Worm (Caenorhabditis elegans) whole organism, L4 larva: ENCODE results near the gene C02F5.13.

Experiments
- D1046.2 ChIP-seq: fragments of 200-800 bp; sonication (Bioruptor generic); IDR thresholded peaks from 2 replicates; pipeline ENCODE4 v1.3.6; 2022; ENCODE audit warnings: missing genetic modification characterization, missing compliant biosample characterization
- F10B5.3 ChIP-seq: sonication (generic microtip); optimal IDR thresholded peaks from 2 replicates; lab custom pipeline; 2016; ENCODE audit warnings: mild to moderate bottlenecking, missing genetic modification characterization, missing compliant biosample characterization
- F26F4.8 ChIP-seq: fragments of 200-800 bp; sonication (Bioruptor generic); conservative IDR thresholded peaks from 2 replicates; pipeline ENCODE4 v1.3.6; 2022; ENCODE audit warnings: missing genetic modification characterization, missing compliant biosample characterization
- T20F7.1 ChIP-seq: fragments of 200-800 bp; sonication (Bioruptor generic); optimal IDR thresholded peaks from 2 replicates; lab custom pipeline; 2018; ENCODE audit warnings: mild to moderate bottlenecking, missing genetic modification characterization, missing compliant biosample characterization
- Y105C5A.15 ChIP-seq: fragments of 200-800 bp; sonication (Bioruptor generic); IDR thresholded peaks from 2 replicates; pipeline ENCODE4 v1.3.6; 2022; ENCODE audit warnings: missing genetic modification characterization, missing compliant biosample characterization
- Y5F2A.4 ChIP-seq: fragments of 200-800 bp; sonication (Bioruptor generic); optimal IDR thresholded peaks from 2 replicates; lab custom pipeline; 2018; ENCODE audit warnings: mild to moderate bottlenecking, missing genetic modification characterization, missing compliant biosample characterization
- ZK546.5 ChIP-seq, 2 experiments: sonication (generic microtip); optimal IDR thresholded peaks; 2 replicates each; lab custom pipeline; 2017; ENCODE audit warnings: missing biosample characterization in 2 of 2, missing genetic modification characterization in 2 of 2
- aha-1 ChIP-seq: fragments of 150-350 bp; peaks from one replicate; lab custom pipeline; 2014; ENCODE audit warnings: missing biosample characterization, missing genetic modification characterization
- aly-2 ChIP-seq: sonication (generic microtip); optimal IDR thresholded peaks from 2 replicates; lab custom pipeline; 2018; ENCODE audit warnings: missing biosample characterization, missing genetic modification characterization
- attf-4 ChIP-seq: sonication (generic microtip); optimal IDR thresholded peaks from 3 replicates; lab custom pipeline; 2017; ENCODE audit warnings: missing biosample characterization, missing genetic modification characterization
- ceh-20 ChIP-seq: fragments of 200-800 bp; sonication (Bioruptor generic); IDR thresholded peaks from 2 replicates; pipeline ENCODE4 v1.3.6; 2022; ENCODE audit warnings: missing genetic modification reagents, missing genetic modification characterization, missing compliant biosample characterization
- ceh-32 ChIP-seq: sonication (generic microtip); optimal IDR thresholded peaks from 2 replicates; lab custom pipeline; 2016; ENCODE audit warnings: mild to moderate bottlenecking, missing genetic modification characterization, missing compliant biosample characterization; ENCODE audit not compliant: poor library complexity
- ces-1 ChIP-seq: fragments of 150-350 bp; sonication (generic microtip); optimal IDR thresholded peaks from 4 replicates; lab custom pipeline; 2014; ENCODE audit warnings: missing biosample characterization, missing genetic modification reagents, missing genetic modification characterization
- daf-12 ChIP-seq: fragments of 150-350 bp; optimal IDR thresholded peaks from 2 replicates; lab custom pipeline; 2014; ENCODE audit warnings: missing biosample characterization, missing genetic modification reagents, missing genetic modification characterization
- daf-16 ChIP-seq, 3 experiments: sonication (generic microtip); optimal IDR thresholded peaks; 2 replicates each; lab custom pipeline; 2016 to 2017; ENCODE audit warnings: missing genetic modification characterization in 3 of 3, missing genetic modification reagents in 3 of 3, mild to moderate bottlenecking in 2 of 3, missing compliant biosample characterization in 2 of 3, missing biosample characterization in 1 of 3, moderate library complexity in 1 of 3
- daf-19 ChIP-seq: fragments of 200-800 bp; sonication (Bioruptor generic); conservative IDR thresholded peaks from 2 replicates; pipeline ENCODE4 v1.3.6; 2022; ENCODE audit warnings: missing genetic modification characterization, missing compliant biosample characterization
- dmd-6 ChIP-seq: fragments of 200-800 bp; sonication (Bioruptor generic); IDR thresholded peaks from 2 replicates; pipeline ENCODE4 v1.3.6; 2022; ENCODE audit warnings: missing genetic modification reagents, missing genetic modification characterization, missing compliant biosample characterization
- dmd-8 ChIP-seq: fragments of 200-800 bp; sonication (Bioruptor generic); IDR thresholded peaks from 2 replicates; pipeline ENCODE4 v1.3.6; 2022; ENCODE audit warnings: missing genetic modification characterization, missing compliant biosample characterization
- dmd-9 ChIP-seq: fragments of 200-800 bp; sonication (Bioruptor generic); IDR thresholded peaks from 2 replicates; pipeline ENCODE4 v1.3.6; 2022; ENCODE audit warnings: missing genetic modification reagents, missing genetic modification characterization, missing compliant biosample characterization
- fos-1 ChIP-seq: fragments of 150-350 bp; optimal IDR thresholded peaks from 2 replicates; lab custom pipeline; 2014; ENCODE audit warnings: missing biosample characterization, missing genetic modification characterization
- hlh-30 ChIP-seq: sonication (generic microtip); optimal IDR thresholded peaks from 2 replicates; lab custom pipeline; 2017; ENCODE audit warnings: antibody characterized with exemption, mild to moderate bottlenecking, missing genetic modification characterization, missing compliant biosample characterization; ENCODE audit not compliant: insufficient read depth
- lin-38 ChIP-seq: fragments of 200-800 bp; sonication (Bioruptor generic); IDR thresholded peaks from 2 replicates; pipeline ENCODE4 v1.3.6; 2022; ENCODE audit warnings: missing genetic modification reagents, missing genetic modification characterization, missing compliant biosample characterization
- lin-39 ChIP-seq: fragments of 150-350 bp; optimal IDR thresholded peaks from 2 replicates; lab custom pipeline; 2014; ENCODE audit warnings: missing biosample characterization, missing genetic modification reagents, missing genetic modification characterization
- lsy-2 ChIP-seq, 2 experiments: fragments of 150-350 bp in 1 of 2; sonication (generic microtip) in 1 of 2; optimal IDR thresholded peaks; 2 replicates each; lab custom pipeline; 2014 to 2017; ENCODE audit warnings: missing biosample characterization in 2 of 2, missing genetic modification characterization in 2 of 2
- madf-5 ChIP-seq, 2 experiments: fragments of 200-800 bp; sonication (Bioruptor generic); IDR thresholded peaks; 2 replicates each; pipeline ENCODE4 v1.3.6; 2022; ENCODE audit warnings: missing compliant biosample characterization in 2 of 2, missing genetic modification characterization in 2 of 2
- mdl-1 ChIP-seq, 2 experiments: fragments of 150-350 bp in 1 of 2; sonication (generic microtip) in 1 of 2; optimal IDR thresholded peaks; 2 replicates each; lab custom pipeline; 2014 to 2017; ENCODE audit warnings: missing biosample characterization in 2 of 2, missing genetic modification characterization in 2 of 2
- mep-1 ChIP-seq: fragments of 150-350 bp; sonication (generic microtip); optimal IDR thresholded peaks from 3 replicates; lab custom pipeline; 2014; ENCODE audit warnings: missing biosample characterization, missing genetic modification characterization
- mes-2 ChIP-seq: sonication (generic microtip); optimal IDR thresholded peaks from 2 replicates; lab custom pipeline; 2016; ENCODE audit warnings: missing genotype, mild to moderate bottlenecking, missing genetic modification characterization, missing compliant biosample characterization; ENCODE audit not compliant: poor library complexity, severe bottlenecking
- nhr-111 ChIP-seq: fragments of 200-800 bp; sonication (Bioruptor generic); optimal IDR thresholded peaks from 2 replicates; lab custom pipeline; 2018; ENCODE audit warnings: mild to moderate bottlenecking, missing genetic modification characterization, missing compliant biosample characterization
- nhr-28 ChIP-seq: fragments of 150-350 bp; optimal IDR thresholded peaks from 2 replicates; lab custom pipeline; 2014; ENCODE audit warnings: missing biosample characterization, missing genetic modification characterization
- php-3 ChIP-seq: fragments of 200-800 bp; sonication (Bioruptor generic); IDR thresholded peaks from 2 replicates; pipeline ENCODE4 v1.3.6; 2022; ENCODE audit warnings: missing genetic modification reagents, missing genetic modification characterization, missing compliant biosample characterization
- pqm-1 ChIP-seq: sonication (generic microtip); optimal IDR thresholded peaks from 2 replicates; lab custom pipeline; 2017; ENCODE audit warnings: missing biosample characterization, missing genetic modification characterization
- rbr-2 ChIP-seq: sonication (generic microtip); optimal IDR thresholded peaks from 2 replicates; lab custom pipeline; 2016; ENCODE audit warnings: missing genotype, missing genetic modification characterization, missing compliant biosample characterization
- snpc-4 ChIP-seq: fragments of 150-350 bp; optimal IDR thresholded peaks from 2 replicates; lab custom pipeline; 2014; ENCODE audit warnings: missing biosample characterization, missing genetic modification characterization
- unc-62 ChIP-seq, 3 experiments: fragments of 150-350 bp in 1 of 3; sonication (generic microtip); optimal IDR thresholded peaks in 2 of 3; peaks in 1 of 3; 1 replicate in 1 of 3; 2 replicates in 2 of 3; lab custom pipeline; 2014 to 2017; ENCODE audit warnings: missing biosample characterization in 3 of 3, missing genetic modification characterization in 3 of 3, missing genetic modification reagents in 3 of 3, missing genotype in 1 of 3
- ztf-11 ChIP-seq: fragments of 150-350 bp; optimal IDR thresholded peaks from 2 replicates; lab custom pipeline; 2014; ENCODE audit warnings: missing biosample characterization, missing genetic modification characterization

C02F5.13 gene

DNA sequence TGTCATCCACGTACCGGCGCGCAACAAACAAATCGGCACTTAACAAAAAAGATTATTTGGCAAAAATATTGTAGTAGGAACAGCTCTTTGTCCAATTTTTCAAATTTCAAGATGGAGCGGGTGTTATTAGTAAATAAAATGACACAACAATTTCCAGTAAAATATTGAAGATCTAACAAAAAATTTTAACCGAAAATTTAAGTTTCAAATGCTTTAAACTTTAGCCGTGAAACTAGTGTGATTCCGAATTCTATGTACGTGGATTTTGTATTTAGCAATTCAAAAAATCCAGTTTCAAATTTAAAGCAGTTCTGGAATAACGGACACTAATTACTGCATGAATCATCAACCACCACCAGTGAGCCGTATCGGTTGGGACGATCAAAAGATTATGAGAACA, 44.4 kb upstream of the C02F5.13 start, which contains the start of gene snb-5:
snb-5 (plus strand) TSS at position 301 of the 400 bp plus-strand sequence.
- no peak for TF ChIP-seq ces-1 (GFP tag; lab: Kevin White, UChicago)
- no peak for TF ChIP-seq fos-1 (tag; lab: Kevin White, UChicago)
- no peak for TF ChIP-seq aly-2 (tag; lab: Kevin White, UChicago)
- TF ChIP-seq lin-38 (GFP tag; lab: Robert Waterston, UW) = no peak
- TF ChIP-seq mep-1 = no peak
- no peak for TF ChIP-seq T20F7.1 (GFP tag; lab: Kevin White, UChicago)
- TF ChIP-seq F10B5.3 (tag; lab: Kevin White, UChicago) = no peak
- no peak for TF ChIP-seq nhr-28 (tag; lab: Kevin White, UChicago)
- TF ChIP-seq ceh-20 (GFP tag; lab: Robert Waterston, UW) = no peak
- no peak for TF ChIP-seq Y5F2A.4
- TF ChIP-seq pqm-1 = no peak
- TF ChIP-seq ztf-11 (tag; lab: Kevin White, UChicago) = no peak
- TF ChIP-seq mes-2 (tag; lab: Kevin White, UChicago) = no peak
- TF ChIP-seq rbr-2 (tag; lab: Kevin White, UChicago) = no peak
- TF ChIP-seq dmd-6 (GFP tag; lab: Robert Waterston, UW) = no peak
- no peak for TF ChIP-seq dmd-8 (GFP tag; lab: Robert Waterston, UW)
- TF ChIP-seq daf-16 (GFP tag; optimal IDR thresholded peaks at IDR 0.05; lab: Kevin White, UChicago) = no peak
- TF ChIP-seq daf-16 (tag; optimal IDR thresholded peaks at IDR 0.05; lab: Kevin White, UChicago) = no peak
- TF ChIP-seq php-3 = no peak
- TF ChIP-seq, all 104 proteins: peak for 0

DNA sequence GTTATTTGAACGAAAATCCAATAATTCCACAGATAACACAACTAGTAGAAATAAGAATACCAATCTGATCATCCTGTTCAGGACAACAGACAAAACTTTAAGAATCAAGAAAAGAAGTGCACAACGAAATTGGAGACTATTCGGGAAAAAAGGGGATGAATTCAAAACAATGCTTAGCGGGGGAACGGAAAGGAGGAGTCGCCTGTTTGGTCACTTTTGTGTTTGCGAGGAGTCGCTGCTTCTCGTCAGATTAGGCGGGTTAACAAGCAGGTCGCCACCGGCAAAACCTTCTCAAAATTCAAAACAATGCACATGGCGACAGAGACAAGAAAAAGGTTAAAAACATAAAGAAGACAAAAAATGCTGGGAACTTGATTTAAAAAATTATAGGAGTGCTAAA, 37.4 kb upstream of the C02F5.13 start, which contains the start of gene C30A5.10:
C30A5.10 (minus strand) TSS at position 101 of the 400 bp plus-strand sequence.
- no peak for TF ChIP-seq lsy-2 (tag; optimal IDR thresholded peaks at IDR 0.05; lab: Kevin White, UChicago)
- no peak for TF ChIP-seq daf-16 (GFP tag; optimal IDR thresholded peaks at IDR 0.05; lab: Kevin White, UChicago)
- no peak for TF ChIP-seq daf-16 (tag; optimal IDR thresholded peaks at IDR 0.05; lab: Kevin White, UChicago)
- peak in 1 of 2 experiments; percentile 16 for TF ChIP-seq unc-62 (GFP tag; optimal IDR thresholded peaks at IDR 0.05 in 1 of 2; lab: Kevin White, UChicago)
- TF ChIP-seq unc-62 (tag; optimal IDR thresholded peaks at IDR 0.05; lab: Kevin White, UChicago) = no peak
- TF ChIP-seq, all 104 proteins: peak for 1

DNA sequence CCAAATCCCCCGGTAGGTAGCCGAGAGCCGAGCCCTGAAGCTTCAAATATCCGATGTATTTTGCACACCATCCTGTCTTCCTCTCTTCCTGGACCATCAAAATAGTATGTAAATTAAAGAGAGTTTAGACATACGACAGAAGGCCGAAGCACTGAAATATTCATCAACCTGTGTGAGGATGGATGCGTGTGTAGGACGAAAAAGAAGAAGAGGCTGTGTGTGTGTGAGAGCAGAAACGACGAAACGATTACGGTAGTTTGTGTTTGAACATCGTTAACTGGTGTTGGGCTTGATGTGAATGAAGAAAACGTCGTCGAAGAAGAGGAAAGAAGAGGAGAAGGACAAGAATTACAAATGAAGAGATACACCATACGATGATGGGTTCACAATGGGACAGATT, 35.6 kb upstream of the C02F5.13 start:
- peak; percentile 29 for TF ChIP-seq aha-1
- TF ChIP-seq hlh-30 (tag; lab: Kevin White, UChicago) = no peak
- no peak for TF ChIP-seq ZK546.5 (tag; optimal IDR thresholded peaks at IDR 0.05; lab: Kevin White, UChicago)
- no peak for TF ChIP-seq attf-4 (tag; lab: Kevin White, UChicago)
- TF ChIP-seq ceh-32 = no peak
- no peak for TF ChIP-seq F26F4.8 (GFP tag; lab: Robert Waterston, UW)
- no peak for TF ChIP-seq dmd-9 (GFP tag; lab: Robert Waterston, UW)
- TF ChIP-seq Y105C5A.15 = no peak
- no peak for TF ChIP-seq snpc-4 (tag; lab: Kevin White, UChicago)
- no peak for TF ChIP-seq mdl-1 (tag; optimal IDR thresholded peaks at IDR 0.05; lab: Kevin White, UChicago)
- TF ChIP-seq ztf-11 (tag; lab: Kevin White, UChicago) = no peak
- TF ChIP-seq daf-19 (GFP tag; lab: Robert Waterston, UW) = no peak
- peak in 1 of 2 experiments; percentile 59 for TF ChIP-seq unc-62 (GFP tag; optimal IDR thresholded peaks at IDR 0.05 in 1 of 2; lab: Kevin White, UChicago)
- no peak for TF ChIP-seq unc-62 (tag; optimal IDR thresholded peaks at IDR 0.05; lab: Kevin White, UChicago)
- TF ChIP-seq, all 104 proteins: peak for 2

DNA sequence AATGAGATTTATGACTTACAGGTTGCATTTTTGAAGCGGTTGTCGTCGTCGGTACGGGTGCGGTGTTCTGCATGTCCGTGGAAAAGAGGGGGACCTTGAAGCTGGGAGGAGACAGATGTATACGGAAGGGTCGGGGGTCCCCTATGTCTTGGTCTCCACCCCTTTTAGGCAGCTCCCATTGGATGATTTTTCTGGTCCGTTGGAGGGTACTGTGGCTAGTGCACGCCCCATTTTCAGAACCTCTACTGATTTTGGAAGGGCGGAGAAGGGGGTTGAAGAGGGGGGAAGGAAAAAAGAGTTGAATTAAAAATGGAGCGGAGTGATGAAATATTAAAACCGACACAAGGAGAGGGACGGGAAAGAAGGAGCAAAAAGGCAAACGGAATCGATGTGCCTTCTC, 30.9 kb upstream of the C02F5.13 start, which contains the start of gene unc-86:
unc-86 (minus strand) TSS at position 113 of the 400 bp plus-strand sequence.
- TF ChIP-seq attf-4 (tag; lab: Kevin White, UChicago) (no peak), D1046.2 (GFP tag; lab: Robert Waterston, UW) (no peak), lin-39 (tag; lab: Kevin White, UChicago) (no peak), mep-1 (no peak), aha-1 (peak; percentile 2), daf-12 (tag; lab: Kevin White, UChicago) (no peak), madf-5 (GFP tag; IDR thresholded peaks at IDR 0.05; lab: Robert Waterston, UW) (no peak), nhr-111 (GFP tag; lab: Kevin White, UChicago) (no peak), dmd-8 (GFP tag; lab: Robert Waterston, UW) (no peak)
